Fruit fly (Drosophila melanogaster): ENCODE measurements around the gene sav.

sav gene

dm6 chr3R:23048690-23049118 lies 12.4 kb downstream of the sav start (continued):
- TF ChIP-seq ac (GFP tag; optimal IDR thresholded peaks at IDR 0.05) (no peak), Bdp1 (GFP tag; optimal IDR thresholded peaks at IDR 0.05) (no peak), Dll (GFP tag; IDR thresholded peaks at IDR 0.05; ENCODE audit: partially characterized antibody) (no peak), sisA (GFP tag; IDR thresholded peaks at IDR 0.05) (peak; percentile 58), Med (GFP tag) (peak; percentile 71), Abd-B (GFP tag; optimal IDR thresholded peaks at IDR 0.05) (peak; percentile 70), CG30403 (GFP tag; optimal IDR thresholded peaks at IDR 0.05) (peak; percentile 82), bcd (GFP tag; optimal IDR thresholded peaks at IDR 0.05) (peak; percentile 71), CG3407 (GFP tag; optimal IDR thresholded peaks at IDR 0.05) (peak; percentile 31), HLH4C (GFP tag; IDR thresholded peaks at IDR 0.05; ENCODE audit: partially characterized antibody) (no peak), CG12769 (tag; optimal IDR thresholded peaks at IDR 0.05) (no peak), B-H2 (GFP tag; optimal IDR thresholded peaks at IDR 0.05) (no peak), CG17361 (GFP tag; IDR thresholded peaks at IDR 0.05) (peak; percentile 92), nmo (GFP tag; optimal IDR thresholded peaks at IDR 0.05) (peak; percentile 92), da (GFP tag; optimal IDR thresholded peaks at IDR 0.05) (no peak), sr (GFP tag; IDR thresholded peaks at IDR 0.05) (no peak), BEAF-32 (GFP tag; optimal IDR thresholded peaks at IDR 0.05) (no peak), bab2 (GFP tag; optimal IDR thresholded peaks at IDR 0.05) (peak; percentile 2), insv (GFP tag; optimal IDR thresholded peaks at IDR 0.05) (no peak), fd96Cb (tag; optimal IDR thresholded peaks at IDR 0.05) (peak; percentile 75), CG10274 (GFP tag; optimal IDR thresholded peaks at IDR 0.05) (peak; percentile 43), ase (GFP tag; IDR thresholded peaks at IDR 0.05) (peak; percentile 56; the same call in 2 of the 3 replicates), CG15479 (GFP tag; optimal IDR thresholded peaks at IDR 0.05) (no peak), Ada2b (GFP tag; IDR thresholded peaks at IDR 0.05) (peak; percentile 59), Optix (GFP tag; IDR thresholded peaks at IDR 0.05) (no peak), CG3726 (GFP tag; IDR thresholded peaks at IDR 0.05) (no peak), ranshi (GFP tag; IDR thresholded peaks at IDR 0.05) (peak; percentile 37; the same call in 1 of the 2 replicates), p53 (GFP tag; optimal IDR thresholded peaks at IDR 0.05) (no peak), Taf1 (GFP tag; IDR thresholded peaks at IDR 0.05) (no peak), CG1602 (GFP tag; optimal IDR thresholded peaks at IDR 0.05) (peak; percentile 48), CG8089 (GFP tag; optimal IDR thresholded peaks at IDR 0.05) (peak; percentile 20), CG8359 (GFP tag; optimal IDR thresholded peaks at IDR 0.05; ENCODE audit: borderline replicate concordance) (no peak), sug (tag; optimal IDR thresholded peaks at IDR 0.05) (peak; percentile 71), chinmo (GFP tag; IDR thresholded peaks at IDR 0.05; ENCODE audit: partially characterized antibody) (no peak), Dp (GFP tag; optimal IDR thresholded peaks at IDR 0.05) (no peak), CG2202 (tag; optimal IDR thresholded peaks at IDR 0.05) (peak; percentile 34), CG9215 (GFP tag; IDR thresholded peaks at IDR 0.05) (peak; percentile 46; the same call in 1 of the 2 replicates), toy (GFP tag; IDR thresholded peaks at IDR 0.05) (no peak), CG8765 (GFP tag; IDR thresholded peaks at IDR 0.05) (no peak), ci (GFP tag; IDR thresholded peaks at IDR 0.05) (peak; percentile 65), psq (GFP tag; optimal IDR thresholded peaks at IDR 0.05) (peak; percentile 21), CG10543 (GFP tag; optimal IDR thresholded peaks at IDR 0.05) (peak; percentile 58), CG11398 (GFP tag; optimal IDR thresholded peaks at IDR 0.05) (no peak), ATbp (GFP tag; optimal IDR thresholded peaks at IDR 0.05) (peak; percentile 81), CG11696 (GFP tag; IDR thresholded peaks at IDR 0.05) (peak; percentile 10; the same call in 1 of the 2 replicates), Vsx1 (GFP tag; optimal IDR thresholded peaks at IDR 0.05) (peak; percentile 73), run (tag; optimal IDR thresholded peaks at IDR 0.05) (peak; percentile 64), CG15011 (GFP tag; optimal IDR thresholded peaks at IDR 0.05) (peak; percentile 40), btn (GFP tag; optimal IDR thresholded peaks at IDR 0.05) (no peak), disco-r (GFP tag; optimal IDR thresholded peaks at IDR 0.05) (no peak), Hr78 (GFP tag; optimal IDR thresholded peaks at IDR 0.05) (peak in 1 of 2 experiments; percentile 78)
